Fruit fly (Drosophila melanogaster): ENCODE results near the gene g.

The g gene

dm6 chrX:13781739-13782502 is 45.8 kb upstream of the g start, which contains the start of the genes CtsB and amrt:
CtsB (minus strand) TSS chrX:13782170.
amrt (plus strand) TSS chrX:13782459.
- TF ChIP-seq brk (GFP tag; optimal IDR thresholded peaks at IDR 0.05) (no peak), dsf (GFP tag; optimal IDR thresholded peaks at IDR 0.05; ENCODE audit: borderline replicate concordance) (no peak), usp (GFP tag; optimal IDR thresholded peaks at IDR 0.05) (no peak), fru (GFP tag; optimal IDR thresholded peaks at IDR 0.05) (peak; percentile 65), Rel (GFP tag; optimal IDR thresholded peaks at IDR 0.05) (no peak), Rel (tag; optimal IDR thresholded peaks at IDR 0.05) (peak; percentile 48), Jra (GFP tag; optimal IDR thresholded peaks at IDR 0.05) (peak; percentile 48), Dif (GFP tag; optimal IDR thresholded peaks at IDR 0.05; ENCODE audit: partially characterized antibody) (no peak), woc (GFP tag; optimal IDR thresholded peaks at IDR 0.05) (peak; percentile 93), CG9705 (GFP tag; optimal IDR thresholded peaks at IDR 0.05) (peak; percentile 57), br (GFP tag; optimal IDR thresholded peaks at IDR 0.05) (peak; percentile 45), Hr78 (GFP tag; optimal IDR thresholded peaks at IDR 0.05) (no peak), Abd-B (GFP tag; optimal IDR thresholded peaks at IDR 0.05) (no peak), Dfd (GFP tag; optimal IDR thresholded peaks at IDR 0.05) (no peak), CrebA (GFP tag; optimal IDR thresholded peaks at IDR 0.05; ENCODE audit: borderline replicate concordance) (peak; percentile 47), Hnf4 (GFP tag; optimal IDR thresholded peaks at IDR 0.05) (peak; percentile 64), jim (GFP tag; optimal IDR thresholded peaks at IDR 0.05) (peak; percentile 58), Myc (optimal IDR thresholded peaks at IDR 0.05) (peak; percentile 7), dl (GFP tag; optimal IDR thresholded peaks at IDR 0.05; ENCODE audit: insufficient read depth in 1 of 2, partially characterized antibody in 2 of 2) (no peak), sv (GFP tag; optimal IDR thresholded peaks at IDR 0.05) (no peak), psq (GFP tag; optimal IDR thresholded peaks at IDR 0.05) (peak; percentile 37), foxo (GFP tag; optimal IDR thresholded peaks at IDR 0.05) (peak in 1 of 2 experiments; percentile 69), Mio (GFP tag; optimal IDR thresholded peaks at IDR 0.05) (no peak), CG32264 (GFP tag; optimal IDR thresholded peaks at IDR 0.05) (no peak), ey (GFP tag; optimal IDR thresholded peaks at IDR 0.05) (peak; percentile 57), dmrt93B (GFP tag; optimal IDR thresholded peaks at IDR 0.05) (peak; percentile 55), Sp1 (GFP tag; optimal IDR thresholded peaks at IDR 0.05) (peak; percentile 75), h (GFP tag; optimal IDR thresholded peaks at IDR 0.05) (peak; percentile 64), lola (GFP tag; optimal IDR thresholded peaks at IDR 0.05) (no peak), GATAd (GFP tag; optimal IDR thresholded peaks at IDR 0.05) (peak; percentile 38), OdsH (GFP tag; optimal IDR thresholded peaks at IDR 0.05) (peak; percentile 31), tai (GFP tag; optimal IDR thresholded peaks at IDR 0.05) (peak; percentile 46), N (GFP tag; optimal IDR thresholded peaks at IDR 0.05) (no peak), rgr (GFP tag; optimal IDR thresholded peaks at IDR 0.05) (peak; percentile 55), Hr83 (GFP tag; optimal IDR thresholded peaks at IDR 0.05; ENCODE audit: poor library complexity, severe bottlenecking) (no peak), Vsx2 (GFP tag; optimal IDR thresholded peaks at IDR 0.05; ENCODE audit: partially characterized antibody) (no peak), HLH106 (tag; optimal IDR thresholded peaks at IDR 0.05) (peak; percentile 64), pan (optimal IDR thresholded peaks at IDR 0.05) (no peak), sage (GFP tag; optimal IDR thresholded peaks at IDR 0.05) (no peak)

dm6 chrX:13779696-13780095 is 43.6 kb upstream of the g start:
- peak; percentile 73 for TF ChIP-seq Hnf4 (GFP tag; optimal IDR thresholded peaks at IDR 0.05)
- no peak for TF ChIP-seq lola (GFP tag; optimal IDR thresholded peaks at IDR 0.05)
- TF ChIP-seq dsf (GFP tag; optimal IDR thresholded peaks at IDR 0.05; ENCODE audit: borderline replicate concordance), result no peak
- TF ChIP-seq h (GFP tag; optimal IDR thresholded peaks at IDR 0.05), result peak; percentile 25
- peak; percentile 35 for TF ChIP-seq fru (GFP tag; optimal IDR thresholded peaks at IDR 0.05)
- no peak for TF ChIP-seq HLH106 (tag; optimal IDR thresholded peaks at IDR 0.05)
- TF ChIP-seq foxo (GFP tag; optimal IDR thresholded peaks at IDR 0.05), result no peak
- peak; percentile 4 for TF ChIP-seq Sp1 (GFP tag; optimal IDR thresholded peaks at IDR 0.05)
- no peak for TF ChIP-seq CG9705 (GFP tag; optimal IDR thresholded peaks at IDR 0.05)
- TF ChIP-seq Hr78 (GFP tag; optimal IDR thresholded peaks at IDR 0.05), result no peak
- TF ChIP-seq Myc (optimal IDR thresholded peaks at IDR 0.05), result no peak

All from whole organism, wandering third instar larva.